Worm (Caenorhabditis elegans) whole organism, midembryonic: ENCODE measurements around the gene tdc-1.

Experiments
- T22C8.4 ChIP-seq: fragments of 200-800 bp; sonication (Bioruptor generic); IDR thresholded peaks from 2 replicates; pipeline ENCODE4 v1.3.6; 2022; ENCODE audit warnings: missing genetic modification characterization, missing compliant biosample characterization
- cog-1 ChIP-seq: sonication (generic microtip); optimal IDR thresholded peaks from 2 replicates; lab custom pipeline; 2016; ENCODE audit warnings: missing genetic modification characterization, missing compliant biosample characterization
- med-1 ChIP-seq: sonication (generic microtip); optimal IDR thresholded peaks from 2 replicates; lab custom pipeline; 2017; ENCODE audit warnings: missing genetic modification characterization, mild to moderate bottlenecking, missing compliant biosample characterization, antibody characterized with exemption, missing genetic modification reagents; ENCODE audit not compliant: insufficient read depth
- tab-1 ChIP-seq: fragments of 200-800 bp; sonication (Bioruptor generic); IDR thresholded peaks from 2 replicates; pipeline ENCODE4 v1.3.6; 2022; ENCODE audit warnings: missing genetic modification characterization, missing compliant biosample characterization
- ztf-23 ChIP-seq: fragments of 200-800 bp; sonication (Bioruptor generic); IDR thresholded peaks from 2 replicates; pipeline ENCODE4 v1.3.6; 2022; ENCODE audit warnings: missing genetic modification reagents, missing genetic modification characterization, missing compliant biosample characterization

- no peak for TF ChIP-seq med-1 (GFP tag; lab: Kevin White, UChicago)
- TF ChIP-seq T22C8.4 (GFP tag; lab: Robert Waterston, UW): no peak
- TF ChIP-seq ztf-23 (GFP tag; lab: Robert Waterston, UW): no peak
- TF ChIP-seq cog-1 (tag; lab: Kevin White, UChicago): no peak
- TF ChIP-seq tab-1 (GFP tag; lab: Robert Waterston, UW): no peak
Observed at ce11 chrII:8283158-8283717, 12.8 kb downstream of the tdc-1 start, which contains the start of the genes nst-1 and cct-4.
